Worm (Caenorhabditis elegans) whole organism, young adult: ENCODE measurements around the gene syx-6.

ENCODE experiments used
- B0019.2 ChIP-seq: fragments of 200-800 bp; sonication (Bioruptor generic); conservative IDR thresholded peaks from 2 replicates; pipeline ENCODE4 v1.3.6; 2022; ENCODE audit warnings: missing genetic modification reagents, missing genetic modification characterization, missing compliant biosample characterization
- F22D6.2 ChIP-seq: sonication (generic microtip); optimal IDR thresholded peaks from 2 replicates; lab custom pipeline; 2016; ENCODE audit warnings: mild to moderate bottlenecking, missing genetic modification characterization, missing compliant biosample characterization
- F39B2.1 ChIP-seq: fragments of 200-800 bp; sonication (Bioruptor generic); IDR thresholded peaks from 2 replicates; pipeline ENCODE4 v1.3.6; 2022; ENCODE audit warnings: missing genetic modification reagents, missing genetic modification characterization, missing compliant biosample characterization
- F49E8.2 ChIP-seq: sonication (generic microtip); optimal IDR thresholded peaks from 3 replicates; lab custom pipeline; 2017; ENCODE audit warnings: missing genetic modification characterization, mild to moderate bottlenecking, missing compliant biosample characterization, antibody characterized with exemption, moderate library complexity; ENCODE audit not compliant: insufficient read depth
- F52B5.7 ChIP-seq: sonication (generic microtip); optimal IDR thresholded peaks from 2 replicates; lab custom pipeline; 2016; ENCODE audit warnings: mild to moderate bottlenecking, missing genetic modification characterization, missing compliant biosample characterization
- Y53G8AR.9 ChIP-seq: fragments of 200-800 bp; sonication (Bioruptor generic); conservative IDR thresholded peaks from 2 replicates; pipeline ENCODE4 v1.3.6; 2022; ENCODE audit warnings: missing genetic modification reagents, missing genetic modification characterization, missing compliant biosample characterization
- Y95B8A.8 ChIP-seq: fragments of 200-800 bp; sonication (Bioruptor generic); IDR thresholded peaks from 2 replicates; pipeline ENCODE4 v1.3.6; 2022; ENCODE audit warnings: missing genetic modification reagents, missing genetic modification characterization, missing compliant biosample characterization
- akir-1 ChIP-seq: fragments of 200-800 bp; sonication (Bioruptor generic); optimal IDR thresholded peaks from 2 replicates; lab custom pipeline; 2018; ENCODE audit warnings: mild to moderate bottlenecking, missing genetic modification characterization, moderate library complexity, missing compliant biosample characterization
- ama-1 ChIP-seq, 3 experiments: fragments of 150-350 bp in 1 of 3; sonication (generic microtip) in 2 of 3; optimal IDR thresholded peaks; 2 replicates each; lab custom pipeline; 2014 to 2018; ENCODE audit warnings: missing biosample characterization in 2 of 3, missing genetic modification characterization in 2 of 3, missing genetic modification reagents in 2 of 3
- attf-5 ChIP-seq: fragments of 200-800 bp; sonication (Bioruptor generic); optimal IDR thresholded peaks from 2 replicates; lab custom pipeline; 2018; ENCODE audit warnings: mild to moderate bottlenecking, missing genetic modification characterization, missing compliant biosample characterization
- bed-2 ChIP-seq: fragments of 200-800 bp; sonication (Bioruptor generic); IDR thresholded peaks from 2 replicates; pipeline ENCODE4 v1.3.6; 2022; ENCODE audit warnings: missing genetic modification reagents, missing genetic modification characterization, missing compliant biosample characterization
- ccch-3 ChIP-seq: fragments of 200-800 bp; sonication (Bioruptor generic); optimal IDR thresholded peaks from 2 replicates; lab custom pipeline; 2018; ENCODE audit warnings: mild to moderate bottlenecking, missing genetic modification characterization, missing compliant biosample characterization
- cebp-1 ChIP-seq, 2 experiments: fragments of 200-800 bp in 1 of 2; sonication (Bioruptor generic) in 1 of 2; sonication (generic microtip) in 1 of 2; IDR thresholded peaks in 1 of 2; optimal IDR thresholded peaks in 1 of 2; 2 replicates each; pipeline versions ENCODE4 v1.3.6 to Lab custom; 2017 to 2022; ENCODE audit warnings: missing compliant biosample characterization in 2 of 2, missing genetic modification characterization in 2 of 2, mild to moderate bottlenecking in 1 of 2, missing genetic modification reagents in 1 of 2, moderate library complexity in 1 of 2
- ceh-91 ChIP-seq: fragments of 200-800 bp; sonication (Bioruptor generic); IDR thresholded peaks from 2 replicates; pipeline ENCODE4 v1.3.6; 2022; ENCODE audit warnings: missing genetic modification reagents, missing genetic modification characterization, missing compliant biosample characterization
- chd-7 ChIP-seq: sonication (generic microtip); optimal IDR thresholded peaks from 2 replicates; lab custom pipeline; 2016; ENCODE audit warnings: mild to moderate bottlenecking, missing genetic modification characterization, moderate library complexity, missing compliant biosample characterization
- dpff-1 ChIP-seq: sonication (generic microtip); optimal IDR thresholded peaks from 2 replicates; lab custom pipeline; 2017; ENCODE audit warnings: mild to moderate bottlenecking, missing genetic modification characterization, missing compliant biosample characterization
- egl-18 ChIP-seq: fragments of 200-800 bp; sonication (Bioruptor generic); IDR thresholded peaks from 2 replicates; pipeline ENCODE4 v1.3.6; 2022; ENCODE audit warnings: missing genetic modification reagents, missing genetic modification characterization, missing compliant biosample characterization
- hmg-20 ChIP-seq: fragments of 200-800 bp; sonication (Bioruptor generic); IDR thresholded peaks from 2 replicates; pipeline ENCODE4 v1.3.6; 2022; ENCODE audit warnings: missing genetic modification reagents, missing genetic modification characterization, missing compliant biosample characterization
- hrde-1 ChIP-seq: sonication (generic microtip); optimal IDR thresholded peaks from 2 replicates; lab custom pipeline; 2016; ENCODE audit warnings: missing genetic modification characterization, mild to moderate bottlenecking, missing compliant biosample characterization, moderate library complexity, missing genotype, missing genetic modification reagents, borderline replicate concordance
- hsf-1 ChIP-seq: fragments of 200-800 bp; sonication (Bioruptor generic); IDR thresholded peaks from 2 replicates; pipeline ENCODE4 v1.3.6; 2022; ENCODE audit warnings: missing genetic modification reagents, missing genetic modification characterization, missing compliant biosample characterization
- lag-1 ChIP-seq: fragments of 200-800 bp; sonication (Bioruptor generic); IDR thresholded peaks from 2 replicates; pipeline ENCODE4 v1.3.6; 2022; ENCODE audit warnings: missing genetic modification reagents, missing genetic modification characterization, missing compliant biosample characterization
- let-607 ChIP-seq, 2 experiments: fragments of 200-800 bp in 1 of 2; sonication (Bioruptor generic) in 1 of 2; sonication (generic microtip) in 1 of 2; optimal IDR thresholded peaks; 2 replicates each; lab custom pipeline; 2016 to 2018; ENCODE audit warnings: mild to moderate bottlenecking in 2 of 2, missing compliant biosample characterization in 2 of 2, missing genetic modification characterization in 2 of 2, moderate library complexity in 2 of 2, missing genotype in 1 of 2
- lin-40 ChIP-seq: sonication (generic microtip); optimal IDR thresholded peaks from 2 replicates; lab custom pipeline; 2016; ENCODE audit warnings: missing genetic modification characterization, mild to moderate bottlenecking, missing compliant biosample characterization, missing genotype, missing genetic modification reagents
- madf-10 ChIP-seq: sonication (generic microtip); optimal IDR thresholded peaks from 2 replicates; lab custom pipeline; 2016; ENCODE audit warnings: mild to moderate bottlenecking, missing genetic modification characterization, missing compliant biosample characterization
- madf-3 ChIP-seq: fragments of 200-800 bp; sonication (Bioruptor generic); IDR thresholded peaks from 2 replicates; pipeline ENCODE4 v1.3.6; 2022; ENCODE audit warnings: missing genetic modification reagents, missing genetic modification characterization, missing compliant biosample characterization
- madf-6 ChIP-seq: fragments of 200-800 bp; sonication (Bioruptor generic); IDR thresholded peaks from 2 replicates; pipeline ENCODE4 v1.3.6; 2022; ENCODE audit warnings: missing genetic modification reagents, missing genetic modification characterization, missing compliant biosample characterization
- mxl-1 ChIP-seq: sonication (generic microtip); optimal IDR thresholded peaks from 2 replicates; lab custom pipeline; 2016; ENCODE audit warnings: missing genetic modification characterization, missing compliant biosample characterization
- nfyb-1 ChIP-seq: fragments of 200-800 bp; sonication (Bioruptor generic); IDR thresholded peaks from 2 replicates; pipeline ENCODE4 v1.3.6; 2022; ENCODE audit warnings: missing genetic modification reagents, missing genetic modification characterization, missing compliant biosample characterization
- nhr-179 ChIP-seq: sonication (generic microtip); optimal IDR thresholded peaks from 2 replicates; lab custom pipeline; 2016; ENCODE audit warnings: mild to moderate bottlenecking, missing genetic modification characterization, missing compliant biosample characterization
- nhr-27 ChIP-seq: fragments of 200-800 bp; sonication (Bioruptor generic); optimal IDR thresholded peaks from 2 replicates; lab custom pipeline; 2018; ENCODE audit warnings: mild to moderate bottlenecking, missing genetic modification characterization, moderate library complexity, missing compliant biosample characterization
- nhr-80 ChIP-seq: sonication (generic microtip); optimal IDR thresholded peaks from 2 replicates; lab custom pipeline; 2016; ENCODE audit warnings: missing genetic modification characterization, missing compliant biosample characterization
- nhr-90 ChIP-seq: sonication (generic microtip); optimal IDR thresholded peaks from 2 replicates; lab custom pipeline; 2016; ENCODE audit warnings: missing genotype, mild to moderate bottlenecking, missing genetic modification characterization, missing compliant biosample characterization
- rcor-1 ChIP-seq: fragments of 200-800 bp; sonication (Bioruptor generic); IDR thresholded peaks from 2 replicates; pipeline ENCODE4 v1.3.6; 2022; ENCODE audit warnings: missing genetic modification reagents, missing genetic modification characterization, missing compliant biosample characterization
- sptf-2 ChIP-seq: fragments of 200-800 bp; sonication (Bioruptor generic); optimal IDR thresholded peaks from 2 replicates; lab custom pipeline; 2018; ENCODE audit warnings: mild to moderate bottlenecking, missing genetic modification characterization, missing compliant biosample characterization
- tbp1 ChIP-seq: fragments of 200-800 bp; sonication (Bioruptor generic); optimal IDR thresholded peaks from 2 replicates; lab custom pipeline; 2018; ENCODE audit warnings: mild to moderate bottlenecking, missing genetic modification characterization, missing compliant biosample characterization
- tbx-9 ChIP-seq: sonication (generic microtip); optimal IDR thresholded peaks from 2 replicates; lab custom pipeline; 2016; ENCODE audit warnings: borderline replicate concordance, missing genetic modification characterization, inconsistent platforms, missing compliant biosample characterization
- zfh-2 ChIP-seq: fragments of 200-800 bp; sonication (Bioruptor generic); conservative IDR thresholded peaks from 2 replicates; pipeline ENCODE4 v1.3.6; 2022; ENCODE audit warnings: missing genetic modification reagents, missing genetic modification characterization, missing compliant biosample characterization
- ztf-25 ChIP-seq: fragments of 200-800 bp; sonication (Bioruptor generic); IDR thresholded peaks from 2 replicates; pipeline ENCODE4 v1.3.6; 2022; ENCODE audit warnings: missing genetic modification reagents, missing genetic modification characterization, missing compliant biosample characterization
- ztf-26 ChIP-seq: sonication (generic microtip); optimal IDR thresholded peaks from 2 replicates; lab custom pipeline; 2017; ENCODE audit warnings: missing genetic modification characterization, missing compliant biosample characterization
- ztf-28 ChIP-seq: fragments of 200-800 bp; sonication (Bioruptor generic); IDR thresholded peaks from 2 replicates; pipeline ENCODE4 v1.3.6; 2022; ENCODE audit warnings: missing genetic modification reagents, missing genetic modification characterization, missing compliant biosample characterization
- ztf-6 ChIP-seq: fragments of 200-800 bp; sonication (Bioruptor generic); IDR thresholded peaks from 2 replicates; pipeline ENCODE4 v1.3.6; 2022; ENCODE audit warnings: missing genetic modification reagents, missing genetic modification characterization, missing compliant biosample characterization

The syx-6 gene

ce11 chrX:3117204-3117603, 47.1 kb upstream of the syx-6 start:
- 0 out of 2 replicates have a peak, but pooled peaks have one; percentile 50 for TF ChIP-seq Y53G8AR.9 (GFP tag; lab: Robert Waterston, UW)
- peak; percentile 62 for TF ChIP-seq lin-40 (tag; lab: Kevin White, UChicago)
- no peak for TF ChIP-seq nhr-179 (tag; lab: Kevin White, UChicago)
- no peak for TF ChIP-seq akir-1 (GFP tag; lab: Kevin White, UChicago)
- peak; percentile 11 for TF ChIP-seq ama-1 (optimal IDR thresholded peaks at IDR 0.05; lab: Kevin White, UChicago)
- TF ChIP-seq ama-1 (GFP tag; optimal IDR thresholded peaks at IDR 0.05; lab: Kevin White, UChicago), result no peak
- TF ChIP-seq hrde-1 (tag; lab: Kevin White, UChicago), result no peak
- TF ChIP-seq bed-2 (GFP tag; lab: Robert Waterston, UW), result no peak
- TF ChIP-seq F22D6.2 (tag; lab: Kevin White, UChicago), result no peak
- no peak for TF ChIP-seq egl-18 (GFP tag; lab: Robert Waterston, UW)
- TF ChIP-seq hsf-1 (GFP tag; lab: Robert Waterston, UW), result peak; percentile 56; the same call in 1 of the 2 replicates
- TF ChIP-seq attf-5 (GFP tag; lab: Kevin White, UChicago), result no peak
- 0 out of 2 replicates have a peak, but pooled peaks have one; percentile 24 for TF ChIP-seq nfyb-1 (GFP tag; lab: Robert Waterston, UW)
- no peak for TF ChIP-seq hmg-20 (GFP tag; lab: Robert Waterston, UW)
- TF ChIP-seq F49E8.2 (tag; lab: Kevin White, UChicago), result no peak
- TF ChIP-seq madf-10 (tag; lab: Kevin White, UChicago), result no peak
- no peak for TF ChIP-seq B0019.2 (GFP tag; lab: Robert Waterston, UW)
- no peak for TF ChIP-seq nhr-90 (tag; lab: Kevin White, UChicago)
- no peak for TF ChIP-seq dpff-1 (tag; lab: Kevin White, UChicago)
- TF ChIP-seq let-607 (tag; optimal IDR thresholded peaks at IDR 0.05; lab: Kevin White, UChicago), result peak in 1 of 2 experiments; percentile 6
- no peak for TF ChIP-seq ceh-91
- no peak for TF ChIP-seq tbx-9
- no peak for TF ChIP-seq cebp-1 (GFP tag; IDR thresholded peaks at IDR 0.05; lab: Robert Waterston, UW)
- TF ChIP-seq cebp-1 (tag; optimal IDR thresholded peaks at IDR 0.05; lab: Kevin White, UChicago), result peak; percentile 10
- TF ChIP-seq madf-6, result no peak
- TF ChIP-seq F39B2.1 (GFP tag; lab: Robert Waterston, UW), result no peak
- peak; percentile 5 for TF ChIP-seq tbp1 (GFP tag; lab: Kevin White, UChicago)
- TF ChIP-seq lag-1, result no peak
- TF ChIP-seq nhr-80 (tag; lab: Kevin White, UChicago), result peak; percentile 48

- TF ChIP-seq zfh-2 (GFP tag; lab: Robert Waterston, UW) (peak; percentile 66), chd-7 (tag; lab: Kevin White, UChicago) (peak; percentile 20), rcor-1 (GFP tag; lab: Robert Waterston, UW) (0 out of 2 replicates have a peak, but pooled peaks have one; percentile 9), mxl-1 (tag; lab: Kevin White, UChicago) (no peak)
Observed at ce11 chrX:3118596-3119287, 45.6 kb upstream of the syx-6 start.

ce11 chrX:3119606-3120005, 44.7 kb upstream of the syx-6 start:
- TF ChIP-seq hmg-20 (GFP tag; lab: Robert Waterston, UW), result no peak
- TF ChIP-seq ztf-26, result no peak
- no peak for TF ChIP-seq nhr-27 (tag; lab: Kevin White, UChicago)
- TF ChIP-seq ztf-28 (GFP tag; lab: Robert Waterston, UW), result no peak
- TF ChIP-seq madf-3 (GFP tag; lab: Robert Waterston, UW), result no peak
- no peak for TF ChIP-seq akir-1 (GFP tag; lab: Kevin White, UChicago)
- no peak for TF ChIP-seq madf-10 (tag; lab: Kevin White, UChicago)
- TF ChIP-seq ztf-25 (GFP tag; lab: Robert Waterston, UW), result no peak
- no peak for TF ChIP-seq F52B5.7 (tag; lab: Kevin White, UChicago)
- no peak for TF ChIP-seq Y95B8A.8 (GFP tag; lab: Robert Waterston, UW)
- TF ChIP-seq sptf-2 (GFP tag; lab: Kevin White, UChicago), result no peak
- TF ChIP-seq ccch-3 (GFP tag; lab: Kevin White, UChicago), result no peak
- no peak for TF ChIP-seq ztf-6
- TF ChIP-seq let-607 (tag; optimal IDR thresholded peaks at IDR 0.05; lab: Kevin White, UChicago), result no peak
- TF ChIP-seq ceh-91, result no peak
- no peak for TF ChIP-seq rcor-1 (GFP tag; lab: Robert Waterston, UW)
